Worm (Caenorhabditis elegans) whole organism, young adult: ENCODE results near the gene pah-1.

Experiments
- B0019.2 ChIP-seq: fragments of 200-800 bp; sonication (Bioruptor generic); conservative IDR thresholded peaks from 2 replicates; pipeline ENCODE4 v1.3.6; 2022; ENCODE audit warnings: missing genetic modification reagents, missing genetic modification characterization, missing compliant biosample characterization
- B0035.1 ChIP-seq: sonication (generic microtip); optimal IDR thresholded peaks from 2 replicates; lab custom pipeline; 2016; ENCODE audit warnings: missing genetic modification characterization, mild to moderate bottlenecking, missing compliant biosample characterization, missing genotype, missing genetic modification reagents
- B0336.3 ChIP-seq: fragments of 200-800 bp; sonication (Bioruptor generic); IDR thresholded peaks from 2 replicates; pipeline ENCODE4 v1.3.6; 2022; ENCODE audit warnings: missing genetic modification characterization, missing compliant biosample characterization
- C06A6.2 ChIP-seq: fragments of 200-800 bp; sonication (Bioruptor generic); conservative IDR thresholded peaks from 2 replicates; pipeline ENCODE4 v1.3.6; 2022; ENCODE audit warnings: missing genetic modification characterization, missing compliant biosample characterization
- D2030.7 ChIP-seq: fragments of 200-800 bp; sonication (Bioruptor generic); IDR thresholded peaks from 2 replicates; pipeline ENCODE4 v1.3.6; 2022; ENCODE audit warnings: missing genetic modification reagents, missing genetic modification characterization, missing compliant biosample characterization
- F33H1.4 ChIP-seq: fragments of 200-800 bp; sonication (Bioruptor generic); IDR thresholded peaks from 2 replicates; pipeline ENCODE4 v1.3.6; 2022; ENCODE audit warnings: missing genetic modification reagents, missing genetic modification characterization, missing compliant biosample characterization
- F55B11.4 ChIP-seq: sonication (generic microtip); optimal IDR thresholded peaks from 2 replicates; lab custom pipeline; 2016; ENCODE audit warnings: missing compliant biosample characterization, missing genetic modification characterization, borderline replicate concordance; ENCODE audit not compliant: insufficient read depth
- F57A8.1 ChIP-seq: fragments of 200-800 bp; sonication (Bioruptor generic); optimal IDR thresholded peaks from 2 replicates; lab custom pipeline; 2018; ENCODE audit warnings: mild to moderate bottlenecking, missing genetic modification characterization, moderate library complexity, missing compliant biosample characterization
- F57C9.4 ChIP-seq: sonication (generic microtip); optimal IDR thresholded peaks from 2 replicates; lab custom pipeline; 2017; ENCODE audit warnings: mild to moderate bottlenecking, missing genetic modification characterization, missing compliant biosample characterization
- K12H6.12 ChIP-seq: fragments of 200-800 bp; sonication (Bioruptor generic); optimal IDR thresholded peaks from 2 replicates; lab custom pipeline; 2018; ENCODE audit warnings: mild to moderate bottlenecking, missing genetic modification characterization, missing compliant biosample characterization
- T07F8.4 ChIP-seq: sonication (generic microtip); optimal IDR thresholded peaks from 2 replicates; lab custom pipeline; 2016; ENCODE audit warnings: mild to moderate bottlenecking, missing genetic modification characterization, moderate library complexity, missing compliant biosample characterization
- T26A5.8 ChIP-seq: sonication (generic microtip); optimal IDR thresholded peaks from 2 replicates; lab custom pipeline; 2016; ENCODE audit warnings: missing genetic modification characterization, missing compliant biosample characterization
- Y53F4B.3 ChIP-seq: fragments of 200-800 bp; sonication (Bioruptor generic); IDR thresholded peaks from 2 replicates; pipeline ENCODE4 v1.3.6; 2022; ENCODE audit warnings: missing genetic modification reagents, missing genetic modification characterization, missing compliant biosample characterization
- Y53G8AR.9 ChIP-seq: fragments of 200-800 bp; sonication (Bioruptor generic); conservative IDR thresholded peaks from 2 replicates; pipeline ENCODE4 v1.3.6; 2022; ENCODE audit warnings: missing genetic modification reagents, missing genetic modification characterization, missing compliant biosample characterization
- ama-1 ChIP-seq, 3 experiments: fragments of 150-350 bp in 1 of 3; sonication (generic microtip) in 2 of 3; optimal IDR thresholded peaks; 2 replicates each; lab custom pipeline; 2014 to 2018; ENCODE audit warnings: missing biosample characterization in 2 of 3, missing genetic modification characterization in 2 of 3, missing genetic modification reagents in 2 of 3
- atf-7 ChIP-seq: sonication (generic microtip); optimal IDR thresholded peaks from 2 replicates; lab custom pipeline; 2017; ENCODE audit warnings: mild to moderate bottlenecking, missing genetic modification characterization, missing compliant biosample characterization
- ccch-3 ChIP-seq: fragments of 200-800 bp; sonication (Bioruptor generic); optimal IDR thresholded peaks from 2 replicates; lab custom pipeline; 2018; ENCODE audit warnings: mild to moderate bottlenecking, missing genetic modification characterization, missing compliant biosample characterization
- ceh-27 ChIP-seq: fragments of 200-800 bp; sonication (Bioruptor generic); optimal IDR thresholded peaks from 2 replicates; lab custom pipeline; 2018; ENCODE audit warnings: mild to moderate bottlenecking, missing genetic modification characterization, moderate library complexity, missing compliant biosample characterization
- chd-7 ChIP-seq: sonication (generic microtip); optimal IDR thresholded peaks from 2 replicates; lab custom pipeline; 2016; ENCODE audit warnings: mild to moderate bottlenecking, missing genetic modification characterization, moderate library complexity, missing compliant biosample characterization
- die-1 ChIP-seq: sonication (generic microtip); optimal IDR thresholded peaks from 2 replicates; lab custom pipeline; 2016; ENCODE audit warnings: missing genotype, mild to moderate bottlenecking, missing genetic modification characterization, missing compliant biosample characterization
- egl-18 ChIP-seq: fragments of 200-800 bp; sonication (Bioruptor generic); IDR thresholded peaks from 2 replicates; pipeline ENCODE4 v1.3.6; 2022; ENCODE audit warnings: missing genetic modification reagents, missing genetic modification characterization, missing compliant biosample characterization
- ets-4 ChIP-seq: fragments of 200-800 bp; sonication (Bioruptor generic); optimal IDR thresholded peaks from 2 replicates; lab custom pipeline; 2018; ENCODE audit warnings: mild to moderate bottlenecking, missing genetic modification characterization, missing compliant biosample characterization
- him-1 ChIP-seq: sonication (generic microtip); optimal IDR thresholded peaks from 2 replicates; lab custom pipeline; 2016; ENCODE audit warnings: missing genotype, missing genetic modification reagents, missing genetic modification characterization, missing compliant biosample characterization
- hlh-26 ChIP-seq: fragments of 200-800 bp; sonication (Bioruptor generic); conservative IDR thresholded peaks from 2 replicates; pipeline ENCODE4 v1.3.6; 2022; ENCODE audit warnings: missing genetic modification reagents, missing genetic modification characterization, missing compliant biosample characterization
- lin-26 ChIP-seq: fragments of 200-800 bp; sonication (Bioruptor generic); IDR thresholded peaks from 2 replicates; pipeline ENCODE4 v1.3.6; 2022; ENCODE audit warnings: missing genetic modification reagents, missing genetic modification characterization, missing compliant biosample characterization
- lin-35 ChIP-seq, 3 experiments: fragments of 150-350 bp in 2 of 3; sonication (generic microtip) in 1 of 3; optimal IDR thresholded peaks; 2 replicates each; lab custom pipeline; 2014 to 2018; ENCODE audit warnings: missing biosample characterization in 3 of 3, missing genetic modification characterization in 3 of 3, missing genetic modification reagents in 3 of 3
- lsy-27 ChIP-seq: sonication (generic microtip); optimal IDR thresholded peaks from 2 replicates; lab custom pipeline; 2017; ENCODE audit warnings: missing genetic modification characterization, mild to moderate bottlenecking, missing compliant biosample characterization, antibody characterized with exemption, missing genotype, borderline replicate concordance; ENCODE audit not compliant: insufficient read depth
- mel-28 ChIP-seq: sonication (generic microtip); optimal IDR thresholded peaks from 2 replicates; lab custom pipeline; 2016; ENCODE audit warnings: borderline replicate concordance, mild to moderate bottlenecking, missing genetic modification characterization, missing compliant biosample characterization
- nfyb-1 ChIP-seq: fragments of 200-800 bp; sonication (Bioruptor generic); IDR thresholded peaks from 2 replicates; pipeline ENCODE4 v1.3.6; 2022; ENCODE audit warnings: missing genetic modification reagents, missing genetic modification characterization, missing compliant biosample characterization
- nhr-120 ChIP-seq: fragments of 200-800 bp; sonication (Bioruptor generic); IDR thresholded peaks from 2 replicates; pipeline ENCODE4 v1.3.6; 2022; ENCODE audit warnings: missing genetic modification characterization, missing compliant biosample characterization
- nhr-179 ChIP-seq: sonication (generic microtip); optimal IDR thresholded peaks from 2 replicates; lab custom pipeline; 2016; ENCODE audit warnings: mild to moderate bottlenecking, missing genetic modification characterization, missing compliant biosample characterization
- pbrm-1 ChIP-seq: fragments of 200-800 bp; sonication (Bioruptor generic); IDR thresholded peaks from 2 replicates; pipeline ENCODE4 v1.3.6; 2022; ENCODE audit warnings: missing genetic modification reagents, missing genetic modification characterization, missing compliant biosample characterization
- pha-4 ChIP-seq: fragments of 150-350 bp; sonication (generic microtip); optimal IDR thresholded peaks from 2 replicates; lab custom pipeline; 2014; ENCODE audit warnings: missing biosample characterization, missing genetic modification reagents, missing genetic modification characterization
- rcor-1 ChIP-seq: fragments of 200-800 bp; sonication (Bioruptor generic); IDR thresholded peaks from 2 replicates; pipeline ENCODE4 v1.3.6; 2022; ENCODE audit warnings: missing genetic modification reagents, missing genetic modification characterization, missing compliant biosample characterization
- snpc-3.4 ChIP-seq: sonication (generic microtip); optimal IDR thresholded peaks from 2 replicates; lab custom pipeline; 2017; ENCODE audit warnings: missing genetic modification characterization, mild to moderate bottlenecking, missing compliant biosample characterization, antibody characterized with exemption, moderate library complexity, missing genotype, missing genetic modification reagents
- sptf-2 ChIP-seq: fragments of 200-800 bp; sonication (Bioruptor generic); optimal IDR thresholded peaks from 2 replicates; lab custom pipeline; 2018; ENCODE audit warnings: mild to moderate bottlenecking, missing genetic modification characterization, missing compliant biosample characterization
- tbx-9 ChIP-seq: sonication (generic microtip); optimal IDR thresholded peaks from 2 replicates; lab custom pipeline; 2016; ENCODE audit warnings: borderline replicate concordance, missing genetic modification characterization, inconsistent platforms, missing compliant biosample characterization
- tlf-1 ChIP-seq: fragments of 200-800 bp; sonication (Bioruptor generic); optimal IDR thresholded peaks from 2 replicates; lab custom pipeline; 2018; ENCODE audit warnings: mild to moderate bottlenecking, missing genetic modification characterization, missing compliant biosample characterization
- xnd-1 ChIP-seq: sonication (generic microtip); optimal IDR thresholded peaks from 2 replicates; lab custom pipeline; 2016; ENCODE audit warnings: missing genotype, missing genetic modification reagents, missing genetic modification characterization, missing compliant biosample characterization
- zfh-2 ChIP-seq: fragments of 200-800 bp; sonication (Bioruptor generic); conservative IDR thresholded peaks from 2 replicates; pipeline ENCODE4 v1.3.6; 2022; ENCODE audit warnings: missing genetic modification reagents, missing genetic modification characterization, missing compliant biosample characterization
- ztf-22 ChIP-seq: fragments of 200-800 bp; sonication (Bioruptor generic); optimal IDR thresholded peaks from 2 replicates; lab custom pipeline; 2018; ENCODE audit warnings: mild to moderate bottlenecking, missing genetic modification characterization, moderate library complexity, missing compliant biosample characterization
- ztf-25 ChIP-seq: fragments of 200-800 bp; sonication (Bioruptor generic); IDR thresholded peaks from 2 replicates; pipeline ENCODE4 v1.3.6; 2022; ENCODE audit warnings: missing genetic modification reagents, missing genetic modification characterization, missing compliant biosample characterization

Gene pah-1

ce11 chrII:8794072-8794471, 27.3 kb upstream of the pah-1 start, which contains the start of gene F07H5.7:
F07H5.7 (minus strand) TSS chrII:8794172.
- no peak for TF ChIP-seq nfyb-1 (GFP tag; lab: Robert Waterston, UW)
- TF ChIP-seq ccch-3 (GFP tag; lab: Kevin White, UChicago): no peak
- TF ChIP-seq T26A5.8 (tag; lab: Kevin White, UChicago): no peak
- no peak for TF ChIP-seq snpc-3.4 (tag; lab: Kevin White, UChicago)
- TF ChIP-seq lin-26: no peak
- TF ChIP-seq die-1 (tag; lab: Kevin White, UChicago): no peak
- no peak for TF ChIP-seq pbrm-1 (GFP tag; lab: Robert Waterston, UW)
- TF ChIP-seq K12H6.12 (tag; lab: Kevin White, UChicago): no peak
- TF ChIP-seq ztf-25 (GFP tag; lab: Robert Waterston, UW): no peak
- no peak for TF ChIP-seq nhr-179
- TF ChIP-seq B0336.3 (GFP tag; lab: Robert Waterston, UW): no peak
- TF ChIP-seq egl-18 (GFP tag; lab: Robert Waterston, UW): no peak
- TF ChIP-seq tlf-1 (GFP tag; lab: Kevin White, UChicago): no peak
- no peak for TF ChIP-seq F33H1.4 (GFP tag; lab: Robert Waterston, UW)
- no peak for TF ChIP-seq F55B11.4 (tag; lab: Kevin White, UChicago)
- no peak for TF ChIP-seq Y53F4B.3
- TF ChIP-seq, all 124 proteins: peak for 0

- TF ChIP-seq lin-35 (GFP tag; optimal IDR thresholded peaks at IDR 0.05; lab: Kevin White, UChicago): no peak
These were observed 25.8 kb upstream of the pah-1 start, which contains the start of gene idpa-2 for ce11 chrII:8792640-8793039. idpa-2 (minus strand) TSS chrII:8792740.

- TF ChIP-seq C06A6.2 (GFP tag; lab: Robert Waterston, UW) (no peak), D2030.7 (no peak), ets-4 (GFP tag; lab: Kevin White, UChicago) (no peak), F57C9.4 (tag; lab: Kevin White, UChicago) (no peak), F57A8.1 (GFP tag; lab: Kevin White, UChicago) (no peak), pha-4 (tag; lab: Kevin White, UChicago) (no peak), B0019.2 (GFP tag; lab: Robert Waterston, UW) (no peak), tbx-9 (tag; lab: Kevin White, UChicago) (no peak), ccch-3 (GFP tag; lab: Kevin White, UChicago) (no peak), sptf-2 (GFP tag; lab: Kevin White, UChicago) (no peak), lsy-27 (tag; lab: Kevin White, UChicago) (no peak), pbrm-1 (GFP tag; lab: Robert Waterston, UW) (peak; percentile 43; the same call in 1 of the 2 replicates), ztf-22 (GFP tag; lab: Kevin White, UChicago) (peak; percentile 20), lin-26 (no peak), nhr-120 (GFP tag; lab: Robert Waterston, UW) (no peak), B0035.1 (tag; lab: Kevin White, UChicago) (no peak), ama-1 (optimal IDR thresholded peaks at IDR 0.05; lab: Kevin White, UChicago) (peak; percentile 74), ama-1 (GFP tag; optimal IDR thresholded peaks at IDR 0.05; lab: Kevin White, UChicago) (no peak), chd-7 (tag; lab: Kevin White, UChicago) (peak; percentile 60), T07F8.4 (tag; lab: Kevin White, UChicago) (no peak), Y53G8AR.9 (peak; percentile 81), B0336.3 (GFP tag; lab: Robert Waterston, UW) (no peak; the same call in 1 of the 2 replicates), hlh-26 (GFP tag; lab: Robert Waterston, UW) (no peak), rcor-1 (GFP tag; lab: Robert Waterston, UW) (peak; percentile 21; the same call in 1 of the 2 replicates), him-1 (tag; lab: Kevin White, UChicago) (no peak), tlf-1 (GFP tag; lab: Kevin White, UChicago) (peak; percentile 22), ceh-27 (GFP tag; lab: Kevin White, UChicago) (no peak), mel-28 (tag; lab: Kevin White, UChicago) (no peak), zfh-2 (GFP tag; lab: Robert Waterston, UW) (no peak), xnd-1 (tag; lab: Kevin White, UChicago) (no peak), nhr-179 (no peak), atf-7 (peak; percentile 41)
These were observed 23.2 kb upstream of the pah-1 start, which contains the start of gene F07H5.13 for ce11 chrII:8789828-8790558. F07H5.13 (plus strand) TSS chrII:8790557.
